Worm (Caenorhabditis elegans): ENCODE measurements around the gene ndua-1.

DNA sequence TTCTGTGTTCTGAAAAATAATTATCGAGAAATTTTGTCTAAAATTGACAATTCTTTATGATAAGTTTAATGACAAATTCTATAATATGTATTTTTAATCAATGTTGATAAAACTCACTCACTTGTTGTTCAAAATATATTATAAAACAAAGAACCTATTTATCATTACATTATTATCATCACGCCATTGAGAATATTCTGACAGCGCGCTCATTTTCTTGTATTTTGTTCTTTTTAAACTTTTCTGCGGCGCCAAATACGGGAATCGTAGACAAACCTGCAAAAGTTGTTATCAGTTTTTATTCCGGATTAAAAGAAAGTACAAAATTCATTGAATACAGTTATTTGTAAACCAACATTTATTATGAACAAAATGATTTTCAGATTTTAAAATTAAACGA is 14.7 kb upstream of the ndua-1 start:
- TF ChIP-seq R02D3.7 (tag; optimal IDR thresholded peaks at IDR 0.05) = no peak
- TF ChIP-seq fkh-2 (tag; optimal IDR thresholded peaks at IDR 0.05) = no peak
- no peak for TF ChIP-seq zag-1 (tag; optimal IDR thresholded peaks at IDR 0.05)
- TF ChIP-seq mdl-1 (tag; optimal IDR thresholded peaks at IDR 0.05) = no peak
- TF ChIP-seq eor-1 (tag; optimal IDR thresholded peaks at IDR 0.05) = no peak
- no peak for TF ChIP-seq fos-1 (tag; optimal IDR thresholded peaks at IDR 0.05)
- no peak for TF ChIP-seq fkh-10 (GFP tag; optimal IDR thresholded peaks at IDR 0.05)
- no peak for TF ChIP-seq egl-5 (tag; optimal IDR thresholded peaks at IDR 0.05)
- no peak for TF ChIP-seq ama-1 (optimal IDR thresholded peaks at IDR 0.05)

Measured in whole organism, L3 larva.